Fruit fly (Drosophila melanogaster): Measurements from ENCODE around the gene Glyp.

Glyp gene

dm6 chr2L:2164520-2165237 is 34.1 kb downstream of the Glyp start (continued):
- TF ChIP-seq CG9215 (GFP tag; IDR thresholded peaks at IDR 0.05) = no peak
- TF ChIP-seq unpg (GFP tag; optimal IDR thresholded peaks at IDR 0.05) = peak; percentile 62
- peak; percentile 64 for TF ChIP-seq ac (GFP tag; optimal IDR thresholded peaks at IDR 0.05)
- TF ChIP-seq crol (GFP tag; IDR thresholded peaks at IDR 0.05) = peak; percentile 93
- no peak for TF ChIP-seq CG34376 (GFP tag; optimal IDR thresholded peaks at IDR 0.05)
- TF ChIP-seq mam (GFP tag; optimal IDR thresholded peaks at IDR 0.05) = peak; percentile 10
- TF ChIP-seq org-1 (GFP tag; optimal IDR thresholded peaks at IDR 0.05) = peak; percentile 58
- peak; percentile 46 for TF ChIP-seq shn (GFP tag; optimal IDR thresholded peaks at IDR 0.05)
- no peak for TF ChIP-seq Dbx (GFP tag; IDR thresholded peaks at IDR 0.05)
- TF ChIP-seq peb (GFP tag; IDR thresholded peaks at IDR 0.05) = peak; percentile 63; the same call in 1 of the 2 replicates
- TF ChIP-seq CG11398 (GFP tag; optimal IDR thresholded peaks at IDR 0.05) = peak; percentile 44
- TF ChIP-seq Hsf (GFP tag; optimal IDR thresholded peaks at IDR 0.05) = peak; percentile 56
- TF ChIP-seq CG7556 (GFP tag; optimal IDR thresholded peaks at IDR 0.05) = peak; percentile 56
- TF ChIP-seq CG7786 (GFP tag; optimal IDR thresholded peaks at IDR 0.05) = peak; percentile 63
- no peak for TF ChIP-seq CG43689 (GFP tag; IDR thresholded peaks at IDR 0.05)
- no peak for TF ChIP-seq C15 (GFP tag; IDR thresholded peaks at IDR 0.05)
- no peak for TF ChIP-seq stwl (tag; optimal IDR thresholded peaks at IDR 0.05)
- no peak for TF ChIP-seq Atf6 (GFP tag; IDR thresholded peaks at IDR 0.05)
- peak; percentile 66 for TF ChIP-seq CG30431 (GFP tag; optimal IDR thresholded peaks at IDR 0.05)
- TF ChIP-seq CG12659 (GFP tag; optimal IDR thresholded peaks at IDR 0.05) = no peak
- TF ChIP-seq D19A (tag; optimal IDR thresholded peaks at IDR 0.05) = peak; percentile 73
- TF ChIP-seq CG14014 (GFP tag; IDR thresholded peaks at IDR 0.05) = 0 out of 2 replicates have a peak, but pooled peaks have one; percentile 9
- peak; percentile 71 for TF ChIP-seq dm (GFP tag; optimal IDR thresholded peaks at IDR 0.05)
- peak in 1 of 3 experiments; percentile 94 for TF ChIP-seq Stat92E (GFP tag; optimal IDR thresholded peaks at IDR 0.05)
- peak; percentile 77 for TF ChIP-seq CG16815 (GFP tag; optimal IDR thresholded peaks at IDR 0.05)
- no peak for TF ChIP-seq slbo (GFP tag; IDR thresholded peaks at IDR 0.05)
- peak; percentile 91 for TF ChIP-seq CG2712 (tag; optimal IDR thresholded peaks at IDR 0.05)
- TF ChIP-seq CG9932 (GFP tag; IDR thresholded peaks at IDR 0.05) = no peak
- TF ChIP-seq chinmo (GFP tag; IDR thresholded peaks at IDR 0.05; ENCODE audit: partially characterized antibody) = no peak
- peak; percentile 70 for TF ChIP-seq gsb-n (tag; optimal IDR thresholded peaks at IDR 0.05)
- TF ChIP-seq ems (GFP tag; optimal IDR thresholded peaks at IDR 0.05) = no peak
- TF ChIP-seq CG1647 (GFP tag; optimal IDR thresholded peaks at IDR 0.05) = no peak
- TF ChIP-seq vvl (GFP tag; IDR thresholded peaks at IDR 0.05) = peak; percentile 65; the same call in 1 of the 2 replicates
- TF ChIP-seq CG8290 (GFP tag; optimal IDR thresholded peaks at IDR 0.05) = peak; percentile 53
- TF ChIP-seq CG8290 (tag; optimal IDR thresholded peaks at IDR 0.05) = peak; percentile 19 to 31
- TF ChIP-seq Atf3 (GFP tag; optimal IDR thresholded peaks at IDR 0.05) = no peak
- no peak for TF ChIP-seq B-H1 (GFP tag; IDR thresholded peaks at IDR 0.05)
- TF ChIP-seq ato (GFP tag; IDR thresholded peaks at IDR 0.05; ENCODE audit: partially characterized antibody) = no peak
- no peak for TF ChIP-seq pan (optimal IDR thresholded peaks at IDR 0.05)
- peak in 1 of 2 experiments; percentile 48 for TF ChIP-seq pan (GFP tag; optimal IDR thresholded peaks at IDR 0.05 in 1 of 2, IDR thresholded peaks at IDR 0.05 in 1 of 2)
- TF ChIP-seq tgo (GFP tag; IDR thresholded peaks at IDR 0.05) = no peak; the same call in 2 of the 3 replicates
- peak; percentile 72 for TF ChIP-seq NC2α (GFP tag; optimal IDR thresholded peaks at IDR 0.05)
- peak; percentile 42 for TF ChIP-seq grn (GFP tag; optimal IDR thresholded peaks at IDR 0.05)
- peak; percentile 76 for TF ChIP-seq Side (GFP tag; optimal IDR thresholded peaks at IDR 0.05)
- peak; percentile 15 for TF ChIP-seq CG4707 (GFP tag; optimal IDR thresholded peaks at IDR 0.05)
- TF ChIP-seq ind (GFP tag; optimal IDR thresholded peaks at IDR 0.05) = peak; percentile 36
- TF ChIP-seq CG15601 (tag; optimal IDR thresholded peaks at IDR 0.05) = peak; percentile 72
- TF ChIP-seq CG10959 (GFP tag; IDR thresholded peaks at IDR 0.05) = peak; percentile 91
- TF ChIP-seq CG10462 (GFP tag; optimal IDR thresholded peaks at IDR 0.05) = peak; percentile 63
- peak; percentile 72 for TF ChIP-seq CG6254 (GFP tag; optimal IDR thresholded peaks at IDR 0.05)
- TF ChIP-seq CG8089 (GFP tag; optimal IDR thresholded peaks at IDR 0.05) = peak; percentile 34
